Fruit fly (Drosophila melanogaster): Measurements from ENCODE around the gene CG5885.

The CG5885 gene

DNA sequence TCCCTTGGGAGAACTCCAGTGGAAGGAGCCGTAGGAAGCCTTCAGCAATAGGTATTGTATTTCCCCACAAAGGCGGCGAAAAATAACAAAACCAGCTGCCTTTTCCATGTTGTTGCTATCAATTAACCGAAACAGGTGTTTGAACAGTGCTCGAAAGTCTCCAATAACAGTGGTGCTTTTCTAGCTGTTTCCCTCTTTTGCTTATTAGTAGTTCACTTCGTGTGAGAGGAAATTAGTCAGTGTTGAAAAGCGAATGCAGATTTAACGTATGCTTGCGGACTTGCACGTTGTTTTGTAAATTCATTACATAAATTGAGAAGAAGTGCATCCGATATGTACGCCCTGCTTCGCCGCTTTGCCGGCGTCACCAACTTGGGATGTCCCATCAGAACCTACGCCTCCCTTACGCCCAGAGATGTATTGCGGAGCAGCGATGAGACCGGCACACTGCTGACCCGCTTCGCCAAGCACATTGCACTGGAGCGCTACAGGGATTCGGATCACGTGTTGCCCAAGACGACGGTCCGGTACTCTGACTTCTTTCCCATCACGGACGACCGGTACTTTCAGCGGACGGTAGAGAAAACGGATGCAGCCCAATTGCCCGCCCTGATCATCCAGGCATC, 20.6 kb upstream of the CG5885 start, which contains the start of the genes Datp and CG4619 (continued):
- peak; percentile 8; the same call in 1 of the 2 replicates for TF ChIP-seq Bgb (GFP tag; IDR thresholded peaks at IDR 0.05; ENCODE audit: partially characterized antibody)
- TF ChIP-seq CG12769 (tag; optimal IDR thresholded peaks at IDR 0.05), result no peak
- no peak for TF ChIP-seq CG16779 (GFP tag; IDR thresholded peaks at IDR 0.05)
- TF ChIP-seq CG18619 (GFP tag; optimal IDR thresholded peaks at IDR 0.05), result peak; percentile 54
- no peak for TF ChIP-seq ranshi (GFP tag; IDR thresholded peaks at IDR 0.05)
- TF ChIP-seq CG4707 (GFP tag; optimal IDR thresholded peaks at IDR 0.05), result no peak
- TF ChIP-seq CG16813 (GFP tag; IDR thresholded peaks at IDR 0.05; ENCODE audit: partially characterized antibody), result no peak
- TF ChIP-seq toy (GFP tag; IDR thresholded peaks at IDR 0.05), result no peak
- peak; percentile 29; the same call in 1 of the 2 replicates for TF ChIP-seq CG17328 (GFP tag; IDR thresholded peaks at IDR 0.05)
- no peak for TF ChIP-seq CG2199 (GFP tag; IDR thresholded peaks at IDR 0.05)
- TF ChIP-seq emc (GFP tag; optimal IDR thresholded peaks at IDR 0.05), result peak; percentile 38
- TF ChIP-seq E2f2 (GFP tag; IDR thresholded peaks at IDR 0.05), result peak; percentile 32; the same call in 1 of the 2 replicates
- no peak for TF ChIP-seq Doc3 (GFP tag; IDR thresholded peaks at IDR 0.05; ENCODE audit: partially characterized antibody)
- no peak for TF ChIP-seq CG9727 (GFP tag; optimal IDR thresholded peaks at IDR 0.05)
- peak; percentile 21 for TF ChIP-seq lbe (GFP tag; optimal IDR thresholded peaks at IDR 0.05)
- peak; percentile 75 for TF ChIP-seq CG2120 (GFP tag; optimal IDR thresholded peaks at IDR 0.05)
- TF ChIP-seq Hr78 (GFP tag; optimal IDR thresholded peaks at IDR 0.05), result no peak
- TF ChIP-seq CG12942 (GFP tag; optimal IDR thresholded peaks at IDR 0.05), result peak; percentile 50
- TF ChIP-seq pita (GFP tag; optimal IDR thresholded peaks at IDR 0.05), result no peak
- peak; percentile 31 for TF ChIP-seq Sin3A (optimal IDR thresholded peaks at IDR 0.05)
- no peak for TF ChIP-seq CG6654 (GFP tag; optimal IDR thresholded peaks at IDR 0.05)
- TF ChIP-seq kah (GFP tag; optimal IDR thresholded peaks at IDR 0.05), result peak; percentile 97
- TF ChIP-seq Dad (GFP tag; optimal IDR thresholded peaks at IDR 0.05), result peak; percentile 50
- TF ChIP-seq Lpt (GFP tag; optimal IDR thresholded peaks at IDR 0.05), result no peak
- no peak for TF ChIP-seq Adf1 (GFP tag; IDR thresholded peaks at IDR 0.05)
- 0 out of 2 replicates have a peak, but pooled peaks have one; percentile 9 for TF ChIP-seq H2.0 (GFP tag; IDR thresholded peaks at IDR 0.05)
- peak; percentile 39 for TF ChIP-seq phol (tag; optimal IDR thresholded peaks at IDR 0.05)
- no peak for TF ChIP-seq sd (tag; optimal IDR thresholded peaks at IDR 0.05)
- TF ChIP-seq dmrt99B (tag; optimal IDR thresholded peaks at IDR 0.05), result no peak
- TF ChIP-seq lilli (GFP tag; optimal IDR thresholded peaks at IDR 0.05), result peak; percentile 51
- TF ChIP-seq prd (optimal IDR thresholded peaks at IDR 0.05), result no peak
- peak; percentile 20; the same call in 1 of the 3 replicates for TF ChIP-seq prd (GFP tag; IDR thresholded peaks at IDR 0.05)
- peak; percentile 2 for TF ChIP-seq CG4424 (GFP tag; optimal IDR thresholded peaks at IDR 0.05)
- no peak for TF ChIP-seq Lim3 (GFP tag; IDR thresholded peaks at IDR 0.05)
- peak; percentile 55 for TF ChIP-seq CG4617 (GFP tag; optimal IDR thresholded peaks at IDR 0.05; ENCODE audit: borderline replicate concordance)
- TF ChIP-seq CG10209 (GFP tag; optimal IDR thresholded peaks at IDR 0.05), result peak; percentile 50
- peak; percentile 62; the same call in 2 of the 3 replicates for TF ChIP-seq Dbx (GFP tag; IDR thresholded peaks at IDR 0.05)
- no peak for TF ChIP-seq gcm (GFP tag; optimal IDR thresholded peaks at IDR 0.05)
- TF ChIP-seq CG14050 (GFP tag; IDR thresholded peaks at IDR 0.05), result no peak; the same call in 2 of the 3 replicates
- TF ChIP-seq CG5953 (GFP tag; IDR thresholded peaks at IDR 0.05), result no peak
- TF ChIP-seq cwo (GFP tag; optimal IDR thresholded peaks at IDR 0.05), result no peak
- TF ChIP-seq Dek (tag; optimal IDR thresholded peaks at IDR 0.05), result no peak
- TF ChIP-seq knrl (GFP tag; IDR thresholded peaks at IDR 0.05; ENCODE audit: partially characterized antibody), result 0 out of 3 replicates have a peak, but pooled peaks have one; percentile 24
- TF ChIP-seq CG2875 (GFP tag; optimal IDR thresholded peaks at IDR 0.05), result no peak
- TF ChIP-seq Stat92E (GFP tag; optimal IDR thresholded peaks at IDR 0.05), result no peak
- 0 out of 2 replicates have a peak, but pooled peaks have one; percentile 6 for TF ChIP-seq CG32772 (GFP tag; IDR thresholded peaks at IDR 0.05)
- peak; percentile 64 for TF ChIP-seq CG33213 (GFP tag; optimal IDR thresholded peaks at IDR 0.05)
- peak; percentile 19 for TF ChIP-seq CG12391 (tag; optimal IDR thresholded peaks at IDR 0.05)
- TF ChIP-seq ind (GFP tag; optimal IDR thresholded peaks at IDR 0.05), result peak; percentile 46
